Fruit fly (Drosophila melanogaster) whole organism, pupa: Measurements from ENCODE around the gene ND-49L.

ENCODE experiments used
- CG10348 ChIP-seq: fragments of 200-800 bp; sonication (Bioruptor generic); IDR thresholded peaks from 2 replicates; pipeline ENCODE4 v1.3.6; 2022; ENCODE audit warnings: missing biosample characterization, missing genetic modification characterization
- D1 ChIP-seq: fragments of 200-800 bp; sonication (Bioruptor generic); optimal IDR thresholded peaks from 2 replicates; lab custom pipeline; 2018; ENCODE audit warnings: missing biosample characterization, mild to moderate bottlenecking, missing genetic modification characterization, moderate library complexity
- EcR ChIP-seq: fragments of 200-800 bp; sonication (Bioruptor generic); optimal IDR thresholded peaks from 3 replicates; lab custom pipeline; 2019; ENCODE audit warnings: missing biosample characterization, missing genetic modification characterization, mild to moderate bottlenecking, moderate library complexity, missing genetic modification reagents
- gl ChIP-seq: fragments of 200-800 bp; sonication (Bioruptor generic); optimal IDR thresholded peaks from 2 replicates; lab custom pipeline; 2018; ENCODE audit warnings: missing biosample characterization, mild to moderate bottlenecking, missing genetic modification characterization

Gene ND-49L

dm6 chr3R:25400545-25400944 lies 42.5 kb downstream of the ND-49L start, which contains the start of gene Muc96D:
Muc96D (minus strand) TSS chr3R:25400645.
- no peak for TF ChIP-seq D1
- no peak for TF ChIP-seq CG10348
- no peak for TF ChIP-seq gl
- no peak for TF ChIP-seq EcR (GFP tag; lab: Kevin White, UChicago)
